Worm (Caenorhabditis elegans) whole organism, midembryonic: ENCODE results near the gene W06F12.3.

ENCODE experiments used
- T22C8.4 ChIP-seq: fragments of 200-800 bp; sonication (Bioruptor generic); IDR thresholded peaks from 2 replicates; pipeline ENCODE4 v1.3.6; 2022; ENCODE audit warnings: missing genetic modification characterization, missing compliant biosample characterization
- cog-1 ChIP-seq: sonication (generic microtip); optimal IDR thresholded peaks from 2 replicates; lab custom pipeline; 2016; ENCODE audit warnings: missing genetic modification characterization, missing compliant biosample characterization
- flt-1 ChIP-seq: fragments of 200-800 bp; sonication (Bioruptor generic); IDR thresholded peaks from 2 replicates; pipeline ENCODE4 v1.3.6; 2022; ENCODE audit warnings: missing genetic modification characterization, missing compliant biosample characterization
- klf-2 ChIP-seq: fragments of 200-800 bp; sonication (Bioruptor generic); conservative IDR thresholded peaks from 2 replicates; pipeline ENCODE4 v1.3.6; 2022; ENCODE audit warnings: missing genetic modification reagents, missing genetic modification characterization, missing compliant biosample characterization
- med-1 ChIP-seq: sonication (generic microtip); optimal IDR thresholded peaks from 2 replicates; lab custom pipeline; 2017; ENCODE audit warnings: missing genetic modification characterization, mild to moderate bottlenecking, missing compliant biosample characterization, antibody characterized with exemption, missing genetic modification reagents; ENCODE audit not compliant: insufficient read depth
- ref-1 ChIP-seq: fragments of 200-800 bp; sonication (Bioruptor generic); conservative IDR thresholded peaks from 2 replicates; pipeline ENCODE4 v1.3.6; 2022; ENCODE audit warnings: missing genetic modification reagents, missing genetic modification characterization, missing compliant biosample characterization
- tab-1 ChIP-seq: fragments of 200-800 bp; sonication (Bioruptor generic); IDR thresholded peaks from 2 replicates; pipeline ENCODE4 v1.3.6; 2022; ENCODE audit warnings: missing genetic modification characterization, missing compliant biosample characterization
- ztf-23 ChIP-seq: fragments of 200-800 bp; sonication (Bioruptor generic); IDR thresholded peaks from 2 replicates; pipeline ENCODE4 v1.3.6; 2022; ENCODE audit warnings: missing genetic modification reagents, missing genetic modification characterization, missing compliant biosample characterization
- ztf-29 ChIP-seq: fragments of 200-800 bp; sonication (Bioruptor generic); IDR thresholded peaks from 2 replicates; pipeline ENCODE4 v1.3.6; 2022; ENCODE audit warnings: missing genetic modification reagents, missing genetic modification characterization, missing compliant biosample characterization

Gene W06F12.3

DNA sequence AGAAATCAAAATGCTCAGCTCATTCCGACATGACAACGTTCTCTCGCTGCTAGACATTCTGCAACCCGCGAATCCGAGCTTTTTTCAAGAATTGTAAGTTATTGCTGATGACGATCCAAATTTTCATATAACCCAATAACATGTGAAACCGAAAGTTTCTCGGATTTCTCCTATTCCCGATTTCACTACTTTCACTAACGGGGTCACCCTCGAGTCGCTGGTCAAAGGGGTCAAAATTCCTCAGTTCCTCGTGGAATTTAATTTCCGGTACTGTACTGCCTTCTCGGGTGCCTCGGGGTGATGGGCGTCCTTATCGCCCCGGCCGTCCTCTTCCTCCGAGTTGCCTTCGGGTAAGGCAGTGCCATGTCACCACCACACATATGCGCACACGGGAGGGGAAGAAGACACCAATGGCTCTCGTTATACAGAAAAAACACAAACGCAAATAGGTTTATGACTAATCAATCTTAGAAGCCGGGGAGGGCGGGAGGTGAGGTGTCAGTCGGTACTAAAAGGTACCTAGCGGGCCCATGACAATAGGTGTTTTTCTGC, 14.6 kb upstream of the W06F12.3 start:
- peak; percentile 4 for TF ChIP-seq cog-1
- TF ChIP-seq med-1, result no peak
- peak; percentile 55; the same call in 1 of the 2 replicates for TF ChIP-seq flt-1 (GFP tag; lab: Robert Waterston, UW)
- TF ChIP-seq T22C8.4 (GFP tag; lab: Robert Waterston, UW), result no peak
- TF ChIP-seq ztf-29 (GFP tag; lab: Robert Waterston, UW), result no peak
- no peak for TF ChIP-seq ref-1 (GFP tag; lab: Robert Waterston, UW)
- no peak for TF ChIP-seq klf-2
- TF ChIP-seq tab-1 (GFP tag; lab: Robert Waterston, UW), result peak; percentile 59; the same call in 1 of the 2 replicates
- no peak for TF ChIP-seq ztf-23 (GFP tag; lab: Robert Waterston, UW)

DNA sequence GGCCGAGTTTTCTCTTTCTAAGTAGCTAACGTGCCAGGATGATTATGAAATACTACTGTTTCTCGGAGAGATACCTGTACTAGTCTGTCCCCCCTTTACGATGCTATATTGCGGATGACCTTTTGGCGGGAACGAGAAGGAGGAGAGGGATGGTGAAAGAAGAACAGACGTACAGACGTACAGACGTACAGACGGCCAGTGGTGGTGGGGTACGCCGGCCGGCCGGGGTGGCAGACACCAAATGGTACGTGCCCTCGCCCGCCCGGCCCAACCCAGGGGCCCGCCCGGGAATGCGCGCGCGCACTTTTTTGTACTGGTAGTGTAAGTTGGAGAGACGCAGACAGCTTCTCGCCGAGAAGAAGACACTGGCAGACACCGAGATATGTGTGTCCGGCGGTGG, 13.8 kb upstream of the W06F12.3 start:
- TF ChIP-seq med-1 (no peak), T22C8.4 (GFP tag; lab: Robert Waterston, UW) (no peak), ref-1 (GFP tag; lab: Robert Waterston, UW) (no peak), ztf-29 (GFP tag; lab: Robert Waterston, UW) (no peak), flt-1 (GFP tag; lab: Robert Waterston, UW) (peak; percentile 80), klf-2 (no peak; the same call in 1 of the 2 replicates), tab-1 (GFP tag; lab: Robert Waterston, UW) (peak; percentile 73; the same call in 1 of the 2 replicates), ztf-23 (GFP tag; lab: Robert Waterston, UW) (peak; percentile 48; the same call in 1 of the 2 replicates), cog-1 (peak; percentile 22)

DNA sequence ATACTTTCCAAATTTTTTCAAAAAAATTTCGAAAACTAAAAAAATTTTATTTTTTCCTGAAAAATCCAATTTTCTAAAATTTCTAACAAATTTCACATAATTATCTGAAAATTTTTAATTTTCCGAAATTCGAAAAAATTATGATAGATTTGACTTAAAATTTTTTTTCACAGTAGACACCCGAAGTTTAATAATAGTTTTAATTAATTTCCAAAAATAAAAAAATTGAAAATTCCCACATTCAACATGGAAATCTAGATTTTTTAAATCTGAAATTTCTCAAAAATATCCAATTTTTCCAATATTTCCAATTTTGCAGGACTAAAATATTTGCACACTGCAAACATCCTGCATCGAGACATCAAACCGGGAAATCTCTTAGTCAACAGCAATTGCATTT, 12.9 kb upstream of the W06F12.3 start:
- TF ChIP-seq T22C8.4 (GFP tag; lab: Robert Waterston, UW), result no peak
- TF ChIP-seq tab-1 (GFP tag; lab: Robert Waterston, UW), result no peak
- no peak for TF ChIP-seq med-1
- TF ChIP-seq ztf-29 (GFP tag; lab: Robert Waterston, UW), result no peak
- no peak for TF ChIP-seq ref-1 (GFP tag; lab: Robert Waterston, UW)

DNA sequence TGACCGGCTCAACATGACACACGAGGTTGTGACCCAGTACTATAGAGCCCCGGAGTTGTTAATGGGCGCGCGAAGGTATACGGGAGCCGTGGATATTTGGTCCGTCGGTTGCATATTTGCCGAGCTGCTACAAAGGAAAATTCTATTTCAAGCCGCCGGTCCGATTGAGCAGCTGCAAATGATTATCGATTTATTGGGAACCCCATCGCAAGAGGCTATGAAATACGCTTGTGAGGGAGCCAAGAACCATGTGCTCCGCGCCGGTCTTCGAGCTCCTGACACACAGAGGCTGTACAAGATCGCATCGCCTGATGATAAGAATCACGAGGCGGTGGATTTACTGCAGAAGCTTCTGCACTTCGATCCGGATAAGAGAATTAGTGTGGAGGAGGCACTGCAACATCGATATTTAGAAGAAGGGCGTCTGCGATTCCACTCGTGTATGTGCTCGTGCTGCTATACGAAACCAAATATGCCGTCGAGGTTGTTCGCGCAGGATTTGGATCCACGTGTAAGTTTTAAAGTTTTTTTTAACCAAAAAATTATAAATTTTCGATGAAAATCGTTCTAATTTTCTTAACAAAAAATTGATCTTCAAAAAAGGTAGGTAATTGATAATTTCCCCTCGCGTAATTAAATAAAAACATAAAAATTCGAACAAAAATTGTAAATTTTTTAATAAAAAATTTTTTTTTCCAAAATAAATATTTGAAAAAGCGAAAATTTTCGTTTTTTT, 12.3 kb upstream of the W06F12.3 start:
- 0 out of 2 replicates have a peak, but pooled peaks have one; percentile 23 for TF ChIP-seq flt-1 (GFP tag; lab: Robert Waterston, UW)
- TF ChIP-seq klf-2, result no peak
- 0 out of 2 replicates have a peak, but pooled peaks have one; percentile 40 for TF ChIP-seq T22C8.4 (GFP tag; lab: Robert Waterston, UW)

DNA sequence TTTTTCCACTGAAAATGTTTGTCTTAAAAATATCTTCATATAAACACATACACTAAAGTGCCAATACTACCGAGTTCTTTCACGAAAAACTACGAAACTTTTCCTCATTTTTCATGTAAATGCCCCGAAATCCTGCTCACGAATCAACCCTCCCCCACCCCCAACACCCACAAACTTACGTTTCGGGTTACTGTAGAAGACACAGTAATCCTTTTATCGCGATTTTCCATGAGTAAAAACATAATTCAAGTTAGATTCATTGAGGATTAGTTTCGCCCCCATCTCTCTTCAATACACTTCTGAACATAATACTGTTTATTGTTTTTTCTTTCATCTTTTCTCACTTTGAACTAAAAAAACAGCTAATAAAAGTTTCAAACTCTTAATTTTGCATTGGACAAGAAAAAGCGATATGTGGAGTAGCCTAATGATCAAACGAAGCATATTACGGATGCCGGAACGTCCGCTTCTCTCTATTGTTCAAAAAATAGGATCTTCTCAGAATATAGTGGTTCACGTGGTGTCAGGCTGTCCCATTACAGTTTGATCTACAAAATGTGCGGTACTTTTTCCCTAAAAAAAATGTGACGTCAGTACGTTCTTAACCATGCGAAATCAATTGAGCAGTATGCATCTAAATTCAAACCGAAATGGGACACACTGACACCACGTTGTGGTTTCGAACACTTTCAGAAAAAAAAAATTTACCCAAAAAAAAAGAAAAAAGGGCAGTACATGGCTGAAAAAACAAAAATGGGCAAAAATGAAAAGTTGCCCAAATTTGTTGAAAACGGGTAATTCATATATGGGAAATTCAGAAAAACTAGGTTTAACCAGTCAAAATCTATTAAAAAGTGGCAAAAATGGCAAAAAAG, 10.6 kb upstream of the W06F12.3 start:
- no peak for TF ChIP-seq ref-1 (GFP tag; lab: Robert Waterston, UW)
- no peak for TF ChIP-seq ztf-23 (GFP tag; lab: Robert Waterston, UW)
- no peak for TF ChIP-seq T22C8.4 (GFP tag; lab: Robert Waterston, UW)
- no peak for TF ChIP-seq ztf-29 (GFP tag; lab: Robert Waterston, UW)
- TF ChIP-seq med-1, result no peak
- no peak for TF ChIP-seq flt-1 (GFP tag; lab: Robert Waterston, UW)
- no peak for TF ChIP-seq cog-1
- TF ChIP-seq tab-1 (GFP tag; lab: Robert Waterston, UW), result no peak
- TF ChIP-seq klf-2, result no peak

DNA sequence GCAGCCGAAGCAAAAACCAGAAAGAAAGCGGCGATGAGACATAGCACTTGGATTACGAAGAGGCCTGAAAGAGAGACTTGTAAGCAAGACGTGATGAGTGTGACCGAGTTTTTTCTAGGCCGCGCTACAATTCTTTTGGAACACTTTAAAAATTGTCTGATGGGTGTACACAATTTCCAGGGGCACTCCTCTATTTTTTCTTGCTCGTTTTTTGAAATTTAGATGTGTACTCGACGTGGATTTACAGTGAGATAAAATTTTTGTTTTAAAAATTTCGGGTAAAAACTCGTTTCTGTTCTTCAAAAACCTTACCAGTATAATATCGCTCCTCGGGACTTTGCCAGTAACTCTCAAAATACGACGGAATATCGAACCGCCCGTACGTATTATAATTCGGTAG, 5.1 kb upstream of the W06F12.3 start:
- no peak for TF ChIP-seq cog-1
- no peak for TF ChIP-seq ztf-29 (GFP tag; lab: Robert Waterston, UW)
- TF ChIP-seq T22C8.4 (GFP tag; lab: Robert Waterston, UW), result no peak
- no peak for TF ChIP-seq med-1
- TF ChIP-seq klf-2, result no peak

DNA sequence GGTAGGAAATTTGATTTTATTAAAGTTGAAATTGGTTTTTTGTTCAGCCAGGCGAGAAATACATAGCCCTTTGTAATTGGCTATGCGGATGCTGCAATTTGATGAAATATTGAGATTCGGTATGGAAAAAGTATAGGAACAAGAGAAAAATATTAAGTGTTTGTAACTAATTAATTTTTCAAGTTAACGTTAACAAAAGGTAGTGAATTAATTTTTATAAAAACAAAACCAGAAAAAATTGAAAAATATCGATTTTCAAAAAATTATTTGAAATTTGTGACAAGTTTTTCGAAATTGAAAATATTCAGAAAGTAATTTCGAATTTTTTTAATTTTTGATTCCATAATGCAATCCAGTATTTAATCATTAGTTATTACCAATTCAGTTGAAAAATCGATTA, 3.2 kb upstream of the W06F12.3 start, which contains the start of gene W06F12.2:
TSS of gene W06F12.2 (minus strand) at position 101 of the 400 bp plus-strand sequence.
- TF ChIP-seq ztf-29 (GFP tag; lab: Robert Waterston, UW) (no peak), T22C8.4 (GFP tag; lab: Robert Waterston, UW) (no peak), tab-1 (GFP tag; lab: Robert Waterston, UW) (no peak), ref-1 (GFP tag; lab: Robert Waterston, UW) (no peak), klf-2 (no peak)

DNA sequence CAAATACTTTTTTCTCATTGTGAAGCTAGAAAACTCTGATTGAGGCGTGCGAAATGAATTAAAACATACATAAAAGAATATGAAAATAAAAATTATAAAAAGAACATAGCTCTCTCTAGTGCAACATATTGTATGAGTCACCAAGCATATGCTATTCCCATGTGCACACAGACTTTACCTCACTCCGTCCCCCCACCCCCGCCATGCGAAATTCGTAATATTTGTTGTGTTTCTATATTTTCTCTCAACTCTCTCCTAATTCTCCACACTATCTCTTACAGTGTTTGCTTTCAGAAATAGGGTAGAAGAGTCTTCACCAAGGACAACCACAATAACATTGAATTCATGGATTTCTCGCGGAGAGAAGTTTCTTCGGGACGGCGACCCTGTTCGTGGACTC, 2.2 kb upstream of the W06F12.3 start:
- TF ChIP-seq flt-1 (GFP tag; lab: Robert Waterston, UW), result no peak

DNA sequence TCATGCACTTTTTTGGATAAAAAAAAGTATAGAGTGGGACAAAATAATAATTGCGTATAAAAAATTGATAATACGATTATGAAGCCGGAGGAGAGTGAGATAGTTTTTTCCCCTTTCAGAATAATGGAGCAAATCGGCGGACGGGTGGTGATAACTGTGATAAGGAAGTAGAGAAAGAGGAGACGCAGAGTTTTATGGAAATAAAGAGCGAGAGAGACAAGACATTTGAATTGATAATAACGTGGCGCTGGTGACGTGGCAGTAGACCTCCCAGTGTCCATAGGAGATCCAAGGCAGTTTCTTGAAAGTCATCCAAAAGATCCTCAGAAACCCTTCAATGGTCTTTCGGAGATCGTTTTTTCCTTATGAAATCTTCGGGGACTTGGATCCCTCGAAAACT, 997 bp upstream of the W06F12.3 start:
- TF ChIP-seq cog-1 (no peak), ztf-23 (GFP tag; lab: Robert Waterston, UW) (no peak), tab-1 (GFP tag; lab: Robert Waterston, UW) (no peak), flt-1 (GFP tag; lab: Robert Waterston, UW) (no peak), klf-2 (no peak), med-1 (no peak), ref-1 (GFP tag; lab: Robert Waterston, UW) (no peak), T22C8.4 (GFP tag; lab: Robert Waterston, UW) (no peak), ztf-29 (GFP tag; lab: Robert Waterston, UW) (no peak)

DNA sequence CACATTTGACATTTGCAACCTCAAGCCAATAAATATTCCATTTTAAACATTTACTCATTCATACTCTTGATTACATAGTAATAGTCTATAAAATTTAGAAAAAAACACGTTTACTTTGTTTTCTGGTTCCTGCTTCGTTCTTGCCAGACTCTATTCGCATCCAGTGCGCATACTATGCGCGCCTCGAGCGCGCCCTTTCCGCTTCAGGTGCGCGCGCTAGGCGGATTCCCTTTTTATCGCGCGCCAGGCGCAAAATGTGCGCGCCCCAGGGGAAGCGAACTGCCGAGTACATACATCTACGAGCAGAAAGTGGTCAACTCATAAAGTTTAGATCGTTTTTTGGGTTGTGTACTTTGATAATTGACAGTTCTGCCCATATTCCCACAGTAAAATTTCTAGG, 6.6 kb downstream of the W06F12.3 start:
- TF ChIP-seq T22C8.4 (GFP tag; lab: Robert Waterston, UW), result no peak
- no peak for TF ChIP-seq cog-1
- no peak for TF ChIP-seq klf-2
- TF ChIP-seq ref-1 (GFP tag; lab: Robert Waterston, UW), result no peak
- no peak for TF ChIP-seq ztf-23 (GFP tag; lab: Robert Waterston, UW)
- no peak for TF ChIP-seq tab-1 (GFP tag; lab: Robert Waterston, UW)
- TF ChIP-seq med-1, result no peak
- TF ChIP-seq ztf-29 (GFP tag; lab: Robert Waterston, UW), result no peak
- TF ChIP-seq flt-1 (GFP tag; lab: Robert Waterston, UW), result no peak
